Worm (Caenorhabditis elegans) whole organism, L4 larva: ENCODE measurements around the gene smex-1.

Experiments used
- T20F7.1 ChIP-seq: fragments of 200-800 bp; sonication (Bioruptor generic); optimal IDR thresholded peaks from 2 replicates; lab custom pipeline; 2018; ENCODE audit warnings: mild to moderate bottlenecking, missing genetic modification characterization, missing compliant biosample characterization
- ces-1 ChIP-seq: fragments of 150-350 bp; sonication (generic microtip); optimal IDR thresholded peaks from 4 replicates; lab custom pipeline; 2014; ENCODE audit warnings: missing biosample characterization, missing genetic modification reagents, missing genetic modification characterization
- hlh-30 ChIP-seq: sonication (generic microtip); optimal IDR thresholded peaks from 2 replicates; lab custom pipeline; 2017; ENCODE audit warnings: antibody characterized with exemption, mild to moderate bottlenecking, missing genetic modification characterization, missing compliant biosample characterization; ENCODE audit not compliant: insufficient read depth
- madf-5 ChIP-seq, 2 experiments: fragments of 200-800 bp; sonication (Bioruptor generic); IDR thresholded peaks; 2 replicates each; pipeline ENCODE4 v1.3.6; 2022; ENCODE audit warnings: missing compliant biosample characterization in 2 of 2, missing genetic modification characterization in 2 of 2
- nhr-25 ChIP-seq: sonication (generic microtip); optimal IDR thresholded peaks from 2 replicates; lab custom pipeline; 2017; ENCODE audit warnings: missing genetic modification characterization, mild to moderate bottlenecking, missing compliant biosample characterization, antibody characterized with exemption, moderate library complexity, borderline replicate concordance; ENCODE audit not compliant: insufficient read depth
- spr-1 ChIP-seq: sonication (generic microtip); optimal IDR thresholded peaks from 2 replicates; lab custom pipeline; 2016; ENCODE audit warnings: mild to moderate bottlenecking, missing genetic modification characterization, missing compliant biosample characterization

- TF ChIP-seq madf-5 (GFP tag; IDR thresholded peaks at IDR 0.05; lab: Robert Waterston, UW): no peak
- no peak for TF ChIP-seq spr-1 (tag; lab: Kevin White, UChicago)
- no peak for TF ChIP-seq hlh-30
- no peak for TF ChIP-seq nhr-25 (tag; lab: Kevin White, UChicago)
- no peak for TF ChIP-seq T20F7.1 (GFP tag; lab: Kevin White, UChicago)
- TF ChIP-seq ces-1 (GFP tag; lab: Kevin White, UChicago): no peak
Observed at ce11 chrV:8271995-8272394, 23.8 kb downstream of the smex-1 start, which contains the start of gene asp-5.
